Worm (Caenorhabditis elegans) whole organism, L2 larva: ENCODE data around the gene spe-29.

Experiments
- C34F6.9 ChIP-seq: fragments of 150-350 bp; optimal IDR thresholded peaks from 2 replicates; lab custom pipeline; 2014; ENCODE audit warnings: missing biosample characterization, missing genetic modification characterization
- F13H6.1 ChIP-seq: sonication (generic microtip); optimal IDR thresholded peaks from 2 replicates; lab custom pipeline; 2016; ENCODE audit warnings: missing genetic modification characterization, missing compliant biosample characterization
- blmp-1 ChIP-seq: sonication (generic microtip); optimal IDR thresholded peaks from 2 replicates; lab custom pipeline; 2017; ENCODE audit warnings: missing genetic modification characterization, mild to moderate bottlenecking, missing compliant biosample characterization, antibody characterized with exemption, moderate library complexity; ENCODE audit not compliant: insufficient read depth
- crh-2 ChIP-seq: sonication (generic microtip); optimal IDR thresholded peaks from 2 replicates; lab custom pipeline; 2017; ENCODE audit warnings: missing biosample characterization, missing genetic modification characterization
- egl-27 ChIP-seq: sonication (generic microtip); optimal IDR thresholded peaks from 3 replicates; lab custom pipeline; 2017; ENCODE audit warnings: missing biosample characterization, missing genetic modification reagents, missing genetic modification characterization
- elt-3 ChIP-seq: sonication (generic microtip); optimal IDR thresholded peaks from 2 replicates; lab custom pipeline; 2017; ENCODE audit warnings: missing biosample characterization, missing genetic modification characterization
- lin-13 ChIP-seq: fragments of 150-350 bp; optimal IDR thresholded peaks from 2 replicates; lab custom pipeline; 2014; ENCODE audit warnings: missing biosample characterization, missing genetic modification reagents, missing genetic modification characterization
- mab-5 ChIP-seq: fragments of 150-350 bp; optimal IDR thresholded peaks from 2 replicates; lab custom pipeline; 2014; ENCODE audit warnings: missing biosample characterization, missing genetic modification characterization
- mbf-1 ChIP-seq: sonication (generic microtip); optimal IDR thresholded peaks from 2 replicates; lab custom pipeline; 2017; ENCODE audit warnings: missing biosample characterization, missing genetic modification characterization
- nhr-10 ChIP-seq: sonication (generic microtip); optimal IDR thresholded peaks from 2 replicates; lab custom pipeline; 2017; ENCODE audit warnings: missing biosample characterization, missing genetic modification characterization
- nhr-237 ChIP-seq: fragments of 150-350 bp; optimal IDR thresholded peaks from 2 replicates; lab custom pipeline; 2014; ENCODE audit warnings: missing biosample characterization, missing genetic modification characterization
- nhr-25 ChIP-seq: fragments of 150-350 bp; sonication (generic microtip); optimal IDR thresholded peaks from 3 replicates; lab custom pipeline; 2014; ENCODE audit warnings: missing biosample characterization, missing genetic modification characterization
- nhr-6 ChIP-seq: fragments of 150-350 bp; optimal IDR thresholded peaks from 2 replicates; lab custom pipeline; 2014; ENCODE audit warnings: missing biosample characterization, missing genetic modification characterization
- sem-4 ChIP-seq: fragments of 150-350 bp; optimal IDR thresholded peaks from 2 replicates; lab custom pipeline; 2014; ENCODE audit warnings: missing biosample characterization, missing genetic modification reagents, missing genetic modification characterization
- sma-3 ChIP-seq: sonication (generic microtip); optimal IDR thresholded peaks from 2 replicates; lab custom pipeline; 2016; ENCODE audit warnings: missing genetic modification reagents, missing genetic modification characterization, missing compliant biosample characterization
- sma-9 ChIP-seq, 2 experiments: fragments of 150-350 bp in 1 of 2; sonication (generic microtip) in 1 of 2; optimal IDR thresholded peaks; 2 replicates each; lab custom pipeline; 2014 to 2016; ENCODE audit warnings: missing genetic modification characterization in 2 of 2, mild to moderate bottlenecking in 1 of 2, missing biosample characterization in 1 of 2, missing compliant biosample characterization in 1 of 2, missing genetic modification reagents in 1 of 2, moderate library complexity in 1 of 2
- unc-55 ChIP-seq: fragments of 150-350 bp; sonication (generic microtip); optimal IDR thresholded peaks from 3 replicates; lab custom pipeline; 2014; ENCODE audit warnings: missing biosample characterization, missing genetic modification reagents, missing genetic modification characterization
- zag-1 ChIP-seq: fragments of 150-350 bp; optimal IDR thresholded peaks from 2 replicates; lab custom pipeline; 2014; ENCODE audit warnings: missing biosample characterization, missing genetic modification characterization
- ztf-11 ChIP-seq: sonication (generic microtip); optimal IDR thresholded peaks from 2 replicates; lab custom pipeline; 2017; ENCODE audit warnings: missing biosample characterization, missing genetic modification characterization

Gene spe-29

DNA sequence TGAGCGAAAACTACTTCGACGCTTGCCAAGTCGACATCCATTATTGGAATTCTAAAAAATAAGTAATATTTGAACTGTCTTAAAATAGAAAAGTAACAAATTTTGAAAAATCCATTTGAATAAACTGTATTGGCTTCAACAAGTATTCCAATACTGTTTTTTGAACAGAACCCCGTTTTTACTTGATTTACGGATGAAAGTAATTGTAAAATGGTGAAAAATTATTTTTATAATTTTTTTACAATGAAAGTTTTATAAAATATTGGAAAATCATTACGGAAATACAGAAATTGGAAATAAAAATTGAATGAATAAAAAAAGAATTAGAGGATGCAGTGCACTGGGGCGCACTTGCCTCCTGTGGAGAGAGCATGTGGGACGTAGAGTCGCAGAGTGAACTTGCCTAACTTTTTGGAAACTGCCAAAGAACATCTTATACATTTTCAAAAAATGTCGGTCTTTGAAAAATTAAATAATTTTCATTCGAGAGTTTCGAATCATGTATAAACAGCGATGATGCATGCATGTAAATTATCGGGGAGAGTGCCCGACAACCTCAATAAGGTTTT lies 48.6 kb downstream of the spe-29 start, which contains the start of gene rrp-1:
Gene rrp-1 (minus strand): TSS at position 51 of the 569 bp plus-strand sequence.
- no peak for TF ChIP-seq ztf-11 (tag; lab: Kevin White, UChicago)
- TF ChIP-seq C34F6.9 (tag; lab: Kevin White, UChicago), result peak; percentile 38
- no peak for TF ChIP-seq sma-3 (GFP tag; lab: Kevin White, UChicago)
- TF ChIP-seq egl-27 (tag; lab: Kevin White, UChicago), result no peak
- no peak for TF ChIP-seq sem-4 (tag; lab: Kevin White, UChicago)
- TF ChIP-seq nhr-10 (tag; lab: Kevin White, UChicago), result no peak
- no peak for TF ChIP-seq nhr-6
- TF ChIP-seq unc-55, result peak; percentile 41
- no peak for TF ChIP-seq blmp-1 (tag; lab: Kevin White, UChicago)
- no peak for TF ChIP-seq mab-5 (tag; lab: Kevin White, UChicago)

DNA sequence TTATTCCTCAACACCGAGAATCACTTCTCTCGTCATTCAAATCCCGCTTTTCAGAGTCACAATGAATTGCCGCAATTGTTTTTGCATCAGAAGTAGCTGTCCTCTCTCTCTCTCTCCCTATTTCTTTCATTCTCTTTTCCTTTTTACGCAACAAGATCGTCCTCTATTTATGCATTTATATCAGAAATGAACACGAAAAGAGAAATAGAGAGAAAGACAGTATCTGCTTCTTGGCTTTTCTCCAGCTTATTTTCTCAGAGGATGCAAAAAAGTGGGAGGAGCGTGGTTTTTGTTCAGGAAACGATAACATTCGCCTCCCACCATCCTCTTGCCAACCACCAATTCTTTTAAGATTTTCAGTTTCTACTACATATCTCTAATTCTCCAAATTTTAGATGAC lies 49.2 kb downstream of the spe-29 start, which contains the start of gene mam-2:
Gene mam-2 (plus strand): TSS at position 301 of the 400 bp plus-strand sequence.
- no peak for TF ChIP-seq zag-1 (tag; lab: Kevin White, UChicago)
- no peak for TF ChIP-seq mbf-1 (tag; lab: Kevin White, UChicago)
- no peak for TF ChIP-seq blmp-1 (tag; lab: Kevin White, UChicago)
- TF ChIP-seq F13H6.1 (tag; lab: Kevin White, UChicago), result no peak
- no peak for TF ChIP-seq crh-2 (tag; lab: Kevin White, UChicago)
- no peak for TF ChIP-seq sem-4 (tag; lab: Kevin White, UChicago)
- no peak for TF ChIP-seq nhr-237 (tag; lab: Kevin White, UChicago)
- no peak for TF ChIP-seq sma-9 (GFP tag; optimal IDR thresholded peaks at IDR 0.05; lab: Kevin White, UChicago)
- TF ChIP-seq sma-9 (tag; optimal IDR thresholded peaks at IDR 0.05; lab: Kevin White, UChicago), result no peak
- no peak for TF ChIP-seq C34F6.9 (tag; lab: Kevin White, UChicago)
- TF ChIP-seq nhr-25 (tag; lab: Kevin White, UChicago), result no peak
- TF ChIP-seq elt-3 (tag; lab: Kevin White, UChicago), result no peak
- no peak for TF ChIP-seq lin-13 (GFP tag; lab: Kevin White, UChicago)
